Fruit fly (Drosophila melanogaster) whole organism, wandering third instar larva: Measurements from ENCODE around the gene Fum1.

Experiments used
- CrebA ChIP-seq: fragments of 200-800 bp; sonication (Bioruptor generic); optimal IDR thresholded peaks from 2 replicates; lab custom pipeline; 2016; ENCODE audit warnings: missing biosample characterization, mild to moderate bottlenecking, missing genetic modification characterization, borderline replicate concordance
- GATAd ChIP-seq: sonication (Bioruptor generic); optimal IDR thresholded peaks from 2 replicates; lab custom pipeline; 2016; ENCODE audit warnings: missing biosample characterization, missing genetic modification characterization
- Hr83 ChIP-seq: fragments of 200-300 bp; sonication (Bioruptor generic); optimal IDR thresholded peaks from 2 replicates; lab custom pipeline; 2016; ENCODE audit warnings: missing biosample characterization, mild to moderate bottlenecking, missing genetic modification characterization, moderate library complexity; ENCODE audit not compliant: poor library complexity, severe bottlenecking
- N ChIP-seq: fragments of >200 bp; optimal IDR thresholded peaks from 2 replicates; lab custom pipeline; 2018; ENCODE audit warnings: missing biosample characterization, missing external identifiers, missing genetic modification characterization
- br ChIP-seq: fragments of 200-800 bp; sonication (Bioruptor generic); optimal IDR thresholded peaks from 2 replicates; lab custom pipeline; 2016; ENCODE audit warnings: missing biosample characterization, missing genetic modification characterization
- h ChIP-seq: fragments of 200-800 bp; sonication (Bioruptor generic); optimal IDR thresholded peaks from 3 replicates; lab custom pipeline; 2016; ENCODE audit warnings: missing biosample characterization, mild to moderate bottlenecking, missing genetic modification characterization
- lola ChIP-seq: fragments of >200 bp; optimal IDR thresholded peaks from 2 replicates; lab custom pipeline; 2017; ENCODE audit warnings: missing biosample characterization, missing genetic modification characterization
- pan ChIP-seq: fragments of >200 bp; optimal IDR thresholded peaks from 2 replicates; lab custom pipeline; 2017
- rgr ChIP-seq: fragments of 200-800 bp; sonication (Bioruptor generic); optimal IDR thresholded peaks from 3 replicates; lab custom pipeline; 2016; ENCODE audit warnings: missing biosample characterization, mild to moderate bottlenecking, missing genetic modification characterization
- sage ChIP-seq: fragments of 200-800 bp; sonication (Bioruptor generic); optimal IDR thresholded peaks from 2 replicates; lab custom pipeline; 2016; ENCODE audit warnings: missing biosample characterization, mild to moderate bottlenecking, missing genetic modification characterization
- usp ChIP-seq: fragments of >200 bp; optimal IDR thresholded peaks from 2 replicates; lab custom pipeline; 2017; ENCODE audit warnings: missing biosample characterization, missing genetic modification characterization
- woc ChIP-seq: sonication (Bioruptor generic); optimal IDR thresholded peaks from 2 replicates; lab custom pipeline; 2016; ENCODE audit warnings: missing biosample characterization, mild to moderate bottlenecking, missing genetic modification characterization

DNA sequence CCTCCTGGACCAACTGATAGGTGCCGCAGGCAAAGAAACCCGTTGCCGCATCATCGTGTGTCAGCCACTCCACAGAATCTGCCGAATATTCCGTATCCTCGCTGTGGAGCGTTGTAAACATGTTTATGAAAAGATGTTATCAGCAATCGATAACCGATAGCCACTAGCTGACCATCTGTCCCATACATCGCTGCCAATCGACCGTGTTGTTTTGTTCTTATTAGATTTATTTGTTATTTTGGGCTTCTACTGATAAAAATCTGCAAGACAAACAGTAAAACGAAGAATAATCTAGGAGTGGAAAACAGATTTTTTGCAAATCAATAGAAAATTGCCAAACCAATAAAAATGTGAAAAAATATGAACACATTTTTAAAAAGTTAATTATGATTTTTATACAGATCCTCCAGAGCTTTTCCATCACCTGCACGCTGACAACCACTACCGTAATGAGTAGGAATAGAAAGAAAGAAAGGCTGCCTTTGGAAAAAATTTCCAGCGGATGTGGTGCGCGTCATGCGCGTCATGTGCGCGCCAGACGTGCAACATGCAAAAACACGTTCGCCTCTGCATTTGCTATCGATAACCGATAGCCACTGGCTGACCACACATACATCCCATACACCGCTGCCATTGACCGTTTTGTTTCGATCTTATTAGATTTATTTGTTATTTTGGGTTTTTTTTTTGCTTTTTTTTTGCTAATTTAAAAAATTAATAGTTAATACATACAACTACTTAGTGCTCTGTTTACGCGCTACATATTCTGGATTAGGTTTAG lies 10.6 kb downstream of the Fum1 start, which contains the start of gene CG3184:
- TF ChIP-seq Hr83 (GFP tag; lab: Kevin White, UChicago): no peak
- TF ChIP-seq N (GFP tag; lab: Kevin White, UChicago): no peak
- TF ChIP-seq CrebA (GFP tag; lab: Kevin White, UChicago): no peak
- TF ChIP-seq woc (GFP tag; lab: Kevin White, UChicago): no peak
- no peak for TF ChIP-seq lola (GFP tag; lab: Kevin White, UChicago)
- TF ChIP-seq rgr (GFP tag; lab: Kevin White, UChicago): no peak
- TF ChIP-seq GATAd (GFP tag; lab: Kevin White, UChicago): no peak
- TF ChIP-seq pan (lab: Kevin White, UChicago): no peak
- TF ChIP-seq sage: no peak
- no peak for TF ChIP-seq br
- no peak for TF ChIP-seq h (GFP tag; lab: Kevin White, UChicago)
- no peak for TF ChIP-seq usp
